Worm (Caenorhabditis elegans) whole organism, midembryonic: ENCODE measurements around the gene F02A9.7.

ENCODE experiments used
- T22C8.4 ChIP-seq: fragments of 200-800 bp; sonication (Bioruptor generic); IDR thresholded peaks from 2 replicates; pipeline ENCODE4 v1.3.6; 2022; ENCODE audit warnings: missing genetic modification characterization, missing compliant biosample characterization
- cog-1 ChIP-seq: sonication (generic microtip); optimal IDR thresholded peaks from 2 replicates; lab custom pipeline; 2016; ENCODE audit warnings: missing genetic modification characterization, missing compliant biosample characterization
- flt-1 ChIP-seq: fragments of 200-800 bp; sonication (Bioruptor generic); IDR thresholded peaks from 2 replicates; pipeline ENCODE4 v1.3.6; 2022; ENCODE audit warnings: missing genetic modification characterization, missing compliant biosample characterization
- klf-2 ChIP-seq: fragments of 200-800 bp; sonication (Bioruptor generic); conservative IDR thresholded peaks from 2 replicates; pipeline ENCODE4 v1.3.6; 2022; ENCODE audit warnings: missing genetic modification reagents, missing genetic modification characterization, missing compliant biosample characterization
- med-1 ChIP-seq: sonication (generic microtip); optimal IDR thresholded peaks from 2 replicates; lab custom pipeline; 2017; ENCODE audit warnings: missing genetic modification characterization, mild to moderate bottlenecking, missing compliant biosample characterization, antibody characterized with exemption, missing genetic modification reagents; ENCODE audit not compliant: insufficient read depth
- tab-1 ChIP-seq: fragments of 200-800 bp; sonication (Bioruptor generic); IDR thresholded peaks from 2 replicates; pipeline ENCODE4 v1.3.6; 2022; ENCODE audit warnings: missing genetic modification characterization, missing compliant biosample characterization

ce11 chrIII:9091392-9092291, 16.2 kb upstream of the F02A9.7 start, which contains the start of gene glp-1:
- TF ChIP-seq cog-1 (tag; lab: Kevin White, UChicago), result no peak
- no peak for TF ChIP-seq med-1
- no peak for TF ChIP-seq flt-1 (GFP tag; lab: Robert Waterston, UW)
- no peak for TF ChIP-seq tab-1
- TF ChIP-seq T22C8.4 (GFP tag; lab: Robert Waterston, UW), result no peak
- no peak for TF ChIP-seq klf-2 (GFP tag; lab: Robert Waterston, UW)
